Fruit fly (Drosophila melanogaster) whole organism: Measurements from ENCODE around the gene mRpL33.

ENCODE experiments used
- CG8478 ChIP-seq: fragments of >200 bp; optimal IDR thresholded peaks from 2 replicates; lab custom pipeline; 2018; ENCODE audit warnings: inconsistent platforms
- Dll ChIP-seq: fragments of >200 bp; optimal IDR thresholded peaks from 2 replicates; lab custom pipeline; 2017
- EcR ChIP-seq, 2 experiments: fragments of >200 bp; optimal IDR thresholded peaks; 2 replicates each; lab custom pipeline; 2017; ENCODE audit warnings: missing biosample characterization in 2 of 2, missing genetic modification characterization in 2 of 2, missing genetic modification reagents in 2 of 2
- pan ChIP-seq: fragments of >200 bp; optimal IDR thresholded peaks from 2 replicates; lab custom pipeline; 2017
- psq ChIP-seq: fragments of >200 bp; optimal IDR thresholded peaks from 2 replicates; lab custom pipeline; 2017
- usp ChIP-seq: fragments of >200 bp; optimal IDR thresholded peaks from 2 replicates; lab custom pipeline; 2017; ENCODE audit warnings: missing biosample characterization, missing genetic modification characterization, mixed read lengths

DNA sequence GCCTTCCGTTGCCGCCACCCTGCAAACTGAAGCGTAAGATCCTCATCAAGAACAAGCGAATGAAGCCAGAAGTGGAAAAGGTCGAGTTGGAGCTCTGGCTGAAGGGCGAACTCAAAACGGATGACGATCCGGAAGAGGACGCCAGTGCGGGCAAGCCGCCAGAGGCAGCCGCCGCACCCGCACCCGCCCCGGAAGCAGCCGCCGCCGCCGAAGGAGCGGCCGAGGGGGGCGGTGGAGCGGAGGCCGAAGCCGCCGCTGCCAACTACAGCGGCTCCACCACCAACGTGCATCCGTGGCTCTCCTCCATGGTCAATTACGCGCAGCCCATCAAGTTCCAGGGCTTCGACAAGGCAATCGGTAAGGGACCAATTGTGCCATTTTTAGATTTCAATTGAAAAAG lies 36.5 kb upstream of the mRpL33 start:
- no peak for TF ChIP-seq psq (lab: Kevin White, UChicago)
- no peak for TF ChIP-seq CG8478 (lab: Kevin White, UChicago)
- no peak for TF ChIP-seq usp (GFP tag; lab: Kevin White, UChicago)
- TF ChIP-seq pan, result no peak
- no peak for TF ChIP-seq Dll (lab: Kevin White, UChicago)
- no peak for TF ChIP-seq EcR (GFP tag; optimal IDR thresholded peaks at IDR 0.05; lab: Kevin White, UChicago)
